Worm (Caenorhabditis elegans): ENCODE data around the gene pqn-84.

- TF ChIP-seq nfya-1 (tag; optimal IDR thresholded peaks at IDR 0.05) (peak; percentile 15), pha-4 (tag; optimal IDR thresholded peaks at IDR 0.05) (no peak), fkh-10 (GFP tag; optimal IDR thresholded peaks at IDR 0.05) (no peak), dmd-4 (tag; optimal IDR thresholded peaks at IDR 0.05; ENCODE audit: borderline replicate concordance) (no peak), ceh-9 (tag; optimal IDR thresholded peaks at IDR 0.05) (no peak), unc-55 (GFP tag; optimal IDR thresholded peaks at IDR 0.05) (peak; percentile 6)
Measured at ce11 chrIII:11746718-11747117, 46.7 kb downstream of the pqn-84 start, which contains the start of gene mrt-2.

Measured in whole organism, late embryonic.